Worm (Caenorhabditis elegans) whole organism, early embryonic: ENCODE measurements around the gene M60.7.

ENCODE experiments used
- ama-1 ChIP-seq: fragments of 150-350 bp; optimal IDR thresholded peaks from 2 replicates; lab custom pipeline; 2014
- flt-1 ChIP-seq: fragments of 200-800 bp; sonication (Bioruptor generic); IDR thresholded peaks from 2 replicates; pipeline ENCODE4 v1.3.6; 2022; ENCODE audit warnings: missing genetic modification characterization, missing compliant biosample characterization
- hmbx-1 ChIP-seq: sonication (generic microtip); optimal IDR thresholded peaks from 2 replicates; lab custom pipeline; 2016; ENCODE audit warnings: mild to moderate bottlenecking, missing genetic modification characterization, missing compliant biosample characterization
- pes-1 ChIP-seq: fragments of 200-800 bp; sonication (Bioruptor generic); IDR thresholded peaks from 2 replicates; pipeline ENCODE4 v1.3.6; 2022; ENCODE audit warnings: missing genetic modification reagents, missing genetic modification characterization, missing compliant biosample characterization
- scrt-1 ChIP-seq: fragments of 200-800 bp; sonication (Bioruptor generic); IDR thresholded peaks from 2 replicates; pipeline ENCODE4 v1.3.6; 2022; ENCODE audit warnings: missing genetic modification characterization, missing compliant biosample characterization
- tbx-11 ChIP-seq: fragments of 200-800 bp; sonication (Bioruptor generic); IDR thresholded peaks from 2 replicates; pipeline ENCODE4 v1.3.6; 2022; ENCODE audit warnings: missing genetic modification characterization, missing compliant biosample characterization

ce11 chrX:8294586-8294985, 33.6 kb upstream of the M60.7 start, which contains the start of gene R09F10.3:
- TF ChIP-seq hmbx-1 (tag; lab: Kevin White, UChicago) (no peak), ama-1 (lab: Kevin White, UChicago) (no peak), scrt-1 (no peak), flt-1 (GFP tag; lab: Robert Waterston, UW) (no peak), tbx-11 (GFP tag; lab: Robert Waterston, UW) (no peak), pes-1 (GFP tag; lab: Robert Waterston, UW) (no peak)
